Worm (Caenorhabditis elegans) whole organism, early embryonic: Measurements from ENCODE around the gene T07F12.4.

ENCODE experiments used
- ama-1 ChIP-seq: fragments of 150-350 bp; optimal IDR thresholded peaks from 2 replicates; lab custom pipeline; 2014
- ceh-13 ChIP-seq: fragments of 200-800 bp; sonication (Bioruptor generic); optimal IDR thresholded peaks from 2 replicates; lab custom pipeline; 2018; ENCODE audit warnings: mild to moderate bottlenecking, missing genetic modification characterization, missing compliant biosample characterization
- flt-1 ChIP-seq: fragments of 200-800 bp; sonication (Bioruptor generic); IDR thresholded peaks from 2 replicates; pipeline ENCODE4 v1.3.6; 2022; ENCODE audit warnings: missing genetic modification characterization, missing compliant biosample characterization
- scrt-1 ChIP-seq: fragments of 200-800 bp; sonication (Bioruptor generic); IDR thresholded peaks from 2 replicates; pipeline ENCODE4 v1.3.6; 2022; ENCODE audit warnings: missing genetic modification characterization, missing compliant biosample characterization

ce11 chrX:4900685-4901084, at the start of gene T07F12.4:
- TF ChIP-seq ama-1 (no peak), flt-1 (GFP tag; lab: Robert Waterston, UW) (no peak), ceh-13 (GFP tag; lab: Kevin White, UChicago) (no peak), scrt-1 (GFP tag; lab: Robert Waterston, UW) (no peak)
